Fruit fly (Drosophila melanogaster): ENCODE measurements around the gene CG11843.

CG11843 gene

DNA sequence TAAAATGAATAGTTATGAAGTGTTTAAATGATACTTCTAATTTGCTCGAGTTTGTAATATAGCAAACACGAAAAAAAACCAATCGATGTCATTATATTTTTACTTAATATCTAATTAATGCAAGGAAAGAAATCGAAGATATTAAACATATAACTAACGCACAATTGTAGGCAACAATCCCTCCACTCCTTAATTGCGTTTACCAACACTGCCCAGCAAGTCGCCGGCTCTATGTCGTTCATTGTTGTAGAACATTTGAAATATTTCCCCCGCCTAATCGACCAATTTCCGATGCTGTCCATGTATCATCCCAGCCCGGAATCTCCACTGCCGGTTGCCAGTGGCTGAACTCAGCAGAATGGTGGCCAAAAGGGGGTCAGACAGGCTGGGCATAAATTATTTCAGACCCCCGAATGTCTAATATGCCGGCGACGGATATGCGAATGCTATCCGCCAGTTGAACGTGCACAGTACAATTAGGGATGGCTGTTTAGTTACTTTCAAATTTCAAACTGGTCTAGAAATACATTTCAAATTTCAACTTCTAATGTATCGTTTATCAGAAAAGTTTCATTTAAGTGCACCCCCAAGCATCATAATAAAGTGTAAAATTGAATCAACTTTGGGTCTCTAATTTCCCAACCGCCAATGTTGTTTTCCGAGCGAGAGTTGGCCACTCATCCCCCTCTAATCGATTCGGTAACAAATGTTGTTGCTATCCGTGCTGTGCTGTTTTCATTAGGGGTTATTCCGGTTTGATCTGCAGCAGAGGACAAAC lies 14.5 kb downstream of the CG11843 start:
- TF ChIP-seq fd85E (GFP tag; optimal IDR thresholded peaks at IDR 0.05) (no peak), eg (GFP tag; IDR thresholded peaks at IDR 0.05) (peak; percentile 49; the same call in 1 of the 3 replicates), CG6854 (GFP tag; optimal IDR thresholded peaks at IDR 0.05) (no peak), Sox15 (GFP tag; optimal IDR thresholded peaks at IDR 0.05) (no peak), CG11762 (GFP tag; optimal IDR thresholded peaks at IDR 0.05; ENCODE audit: insufficient read depth) (peak; percentile 2), CG10669 (GFP tag; optimal IDR thresholded peaks at IDR 0.05) (no peak), CG11294 (GFP tag; IDR thresholded peaks at IDR 0.05) (no peak), CG31627 (GFP tag; optimal IDR thresholded peaks at IDR 0.05) (peak; percentile 14), OdsH (GFP tag; optimal IDR thresholded peaks at IDR 0.05) (no peak), CG6792 (GFP tag; optimal IDR thresholded peaks at IDR 0.05) (no peak), CG4318 (GFP tag; optimal IDR thresholded peaks at IDR 0.05) (no peak), CG3919 (GFP tag; optimal IDR thresholded peaks at IDR 0.05) (no peak), svp (GFP tag) (no peak), achi (GFP tag; optimal IDR thresholded peaks at IDR 0.05) (no peak), CG34406 (GFP tag; optimal IDR thresholded peaks at IDR 0.05) (no peak), Blimp-1 (GFP tag; optimal IDR thresholded peaks at IDR 0.05) (no peak), Gug (GFP tag; IDR thresholded peaks at IDR 0.05) (no peak), vri (GFP tag; optimal IDR thresholded peaks at IDR 0.05) (peak; percentile 12), salr (GFP tag; optimal IDR thresholded peaks at IDR 0.05) (no peak), CG7368 (GFP tag; optimal IDR thresholded peaks at IDR 0.05) (no peak), CG8319 (GFP tag; optimal IDR thresholded peaks at IDR 0.05) (no peak), ss (GFP tag; optimal IDR thresholded peaks at IDR 0.05) (no peak), Hr39 (GFP tag; optimal IDR thresholded peaks at IDR 0.05) (peak; percentile 7), CG6276 (GFP tag; optimal IDR thresholded peaks at IDR 0.05) (no peak), Hr4 (GFP tag; optimal IDR thresholded peaks at IDR 0.05) (peak; percentile 23), Eip78C (GFP tag) (peak; percentile 35), CG11902 (GFP tag; optimal IDR thresholded peaks at IDR 0.05) (no peak), Ets21C (GFP tag; optimal IDR thresholded peaks at IDR 0.05) (no peak), Smox (GFP tag; optimal IDR thresholded peaks at IDR 0.05) (no peak), topi (GFP tag; optimal IDR thresholded peaks at IDR 0.05) (peak; percentile 6), CG32006 (GFP tag; optimal IDR thresholded peaks at IDR 0.05) (peak; percentile 32), CG6808 (GFP tag; optimal IDR thresholded peaks at IDR 0.05) (no peak), CG3032 (tag; optimal IDR thresholded peaks at IDR 0.05) (no peak), esn (GFP tag; optimal IDR thresholded peaks at IDR 0.05) (peak; percentile 37), fd59A (GFP tag; optimal IDR thresholded peaks at IDR 0.05) (no peak), lz (GFP tag; optimal IDR thresholded peaks at IDR 0.05) (no peak), CG15336 (GFP tag; IDR thresholded peaks at IDR 0.05) (peak; percentile 34; the same call in 1 of the 2 replicates), CG6163 (GFP tag; IDR thresholded peaks at IDR 0.05) (no peak), Eip93F (GFP tag; optimal IDR thresholded peaks at IDR 0.05) (no peak), Ets96B (tag; optimal IDR thresholded peaks at IDR 0.05) (no peak), Eip75B (GFP tag; optimal IDR thresholded peaks at IDR 0.05) (no peak), dsx (GFP tag; optimal IDR thresholded peaks at IDR 0.05; ENCODE audit: poor library complexity, severe bottlenecking) (no peak), CG1621 (tag; optimal IDR thresholded peaks at IDR 0.05) (no peak), Sox14 (GFP tag; optimal IDR thresholded peaks at IDR 0.05) (no peak), Met (GFP tag; optimal IDR thresholded peaks at IDR 0.05) (peak; percentile 23), CG8119 (GFP tag; IDR thresholded peaks at IDR 0.05) (peak; percentile 35; the same call in 1 of the 3 replicates), acj6 (GFP tag; optimal IDR thresholded peaks at IDR 0.05) (peak; percentile 8), CG10631 (GFP tag; optimal IDR thresholded peaks at IDR 0.05) (no peak), CG8632 (GFP tag; optimal IDR thresholded peaks at IDR 0.05) (no peak)
